Fruit fly (Drosophila melanogaster) whole organism, embryonic: ENCODE measurements around the gene smg.

Experiments
- Adf1 ChIP-seq: fragments of 200-800 bp; sonication (Bioruptor generic); IDR thresholded peaks from 2 replicates; pipeline ENCODE4 v1.3.6; 2022; ENCODE audit warnings: missing biosample characterization, missing genetic modification characterization
- CG10959 ChIP-seq: fragments of 200-800 bp; sonication (Bioruptor generic); IDR thresholded peaks from 2 replicates; pipeline ENCODE4 v1.3.6; 2022; ENCODE audit warnings: missing biosample characterization, missing genetic modification characterization
- CG11723 ChIP-seq: fragments of 200-800 bp; sonication (Bioruptor generic); optimal IDR thresholded peaks from 2 replicates; lab custom pipeline; 2017; ENCODE audit warnings: missing biosample characterization, mild to moderate bottlenecking, missing genetic modification characterization
- CG15073 ChIP-seq: fragments of 200-800 bp; sonication (Bioruptor generic); optimal IDR thresholded peaks from 2 replicates; lab custom pipeline; 2016; ENCODE audit warnings: missing biosample characterization, missing genetic modification characterization
- CG17912 ChIP-seq: fragments of 200-800 bp; sonication (Bioruptor generic); optimal IDR thresholded peaks from 2 replicates; lab custom pipeline; 2018; ENCODE audit warnings: missing biosample characterization, mild to moderate bottlenecking, missing genetic modification characterization
- CG7271 ChIP-seq: fragments of 200-800 bp; sonication (Bioruptor generic); optimal IDR thresholded peaks from 2 replicates; lab custom pipeline; 2018; ENCODE audit warnings: missing biosample characterization, mild to moderate bottlenecking, missing genetic modification characterization, moderate library complexity
- CG7987 ChIP-seq: fragments of 200-800 bp; sonication (Bioruptor generic); optimal IDR thresholded peaks from 2 replicates; lab custom pipeline; 2018; ENCODE audit warnings: missing biosample characterization, mild to moderate bottlenecking, missing genetic modification characterization, moderate library complexity
- E2f1 ChIP-seq: fragments of 200-800 bp; sonication (Bioruptor generic); IDR thresholded peaks from 2 replicates; pipeline ENCODE4 v1.3.6; 2022; ENCODE audit warnings: missing biosample characterization, missing genetic modification characterization
- Hr78 ChIP-seq, 2 experiments: fragments of 200-800 bp in 1 of 2; fragments of >200 bp in 1 of 2; sonication (Bioruptor generic) in 1 of 2; optimal IDR thresholded peaks; 2 replicates each; lab custom pipeline; 2017 to 2019; ENCODE audit warnings: missing biosample characterization in 2 of 2, missing genetic modification characterization in 2 of 2, mild to moderate bottlenecking in 1 of 2, moderate library complexity in 1 of 2
- jing ChIP-seq: fragments of 200-800 bp; sonication (Bioruptor generic); optimal IDR thresholded peaks from 2 replicates; lab custom pipeline; 2018; ENCODE audit warnings: missing biosample characterization, mild to moderate bottlenecking, missing genetic modification characterization
- tll ChIP-seq, 2 experiments: fragments of 200-800 bp in 1 of 2; fragments of >200 bp in 1 of 2; sonication (Bioruptor generic) in 1 of 2; optimal IDR thresholded peaks; 2 replicates each; lab custom pipeline; 2017 to 2019; ENCODE audit warnings: missing biosample characterization in 2 of 2, missing genetic modification characterization in 2 of 2, mild to moderate bottlenecking in 1 of 2, moderate library complexity in 1 of 2

dm6 chr3L:8968437-8968836, 29.4 kb downstream of the smg start, which contains the start of gene CG5026:
- no peak for TF ChIP-seq CG11723 (GFP tag; lab: Kevin White, UChicago)
- TF ChIP-seq CG17912 (GFP tag; lab: Kevin White, UChicago): peak; percentile 7
- TF ChIP-seq Hr78 (GFP tag; optimal IDR thresholded peaks at IDR 0.05; lab: Kevin White, UChicago): no peak
- no peak for TF ChIP-seq Adf1
- peak; percentile 12 for TF ChIP-seq CG7987 (GFP tag; lab: Kevin White, UChicago)
- no peak for TF ChIP-seq E2f1 (GFP tag; lab: Robert Waterston, UW)
- TF ChIP-seq tll (GFP tag; optimal IDR thresholded peaks at IDR 0.05; lab: Kevin White, UChicago): no peak
- no peak for TF ChIP-seq CG10959
- TF ChIP-seq CG15073 (GFP tag; lab: Kevin White, UChicago): no peak
- TF ChIP-seq jing (GFP tag; lab: Kevin White, UChicago): no peak
- TF ChIP-seq CG7271 (tag; lab: Kevin White, UChicago): no peak
